Fruit fly (Drosophila melanogaster): Measurements from ENCODE around the gene LysS.
A peak's percentile ranks its signal among the peaks of the same experiment; 100 is the strongest.

LysS gene

DNA sequence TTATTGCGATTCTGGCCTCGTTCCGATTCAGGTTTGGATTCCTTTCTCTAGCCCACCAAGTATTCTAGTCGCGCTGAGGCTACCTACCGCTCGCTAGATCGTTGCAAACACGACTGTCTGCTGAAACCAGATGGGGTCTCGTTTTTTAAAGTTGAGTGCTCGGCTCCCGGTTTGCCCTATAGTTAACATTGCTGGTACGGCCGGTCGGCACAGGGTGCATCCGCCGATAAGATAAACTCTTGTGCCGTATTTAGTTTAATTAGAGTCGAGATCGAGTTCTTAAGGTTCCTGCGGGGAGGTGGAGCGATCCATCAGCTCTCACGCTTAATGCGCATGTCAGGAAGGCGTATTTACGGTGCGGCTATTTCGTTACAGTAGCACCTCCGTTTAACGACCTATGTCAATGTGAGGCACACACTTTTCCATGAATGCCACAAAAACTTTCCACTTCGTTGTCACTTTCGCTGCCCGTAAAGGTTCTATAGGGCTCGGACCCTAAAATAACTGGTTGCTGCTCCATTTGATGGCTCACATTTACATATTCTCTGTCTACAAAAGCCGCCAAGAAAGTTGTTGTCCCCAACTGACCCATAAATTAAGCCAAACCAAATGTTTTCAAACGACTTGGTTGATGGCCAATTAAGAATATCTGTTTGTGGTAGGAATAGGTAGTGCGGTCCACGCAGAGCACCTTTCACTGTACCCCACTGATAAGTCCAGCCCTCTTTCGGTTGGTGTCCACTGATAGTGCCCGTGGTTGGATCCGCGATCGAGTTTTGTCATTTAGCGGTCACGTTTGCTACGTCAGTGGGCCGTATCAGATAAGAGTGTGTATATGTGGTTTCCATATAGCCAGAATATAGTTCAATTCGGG is 22.6 kb upstream of the LysS start, which contains the start of gene CG9119 (continued):
- TF ChIP-seq cyc (GFP tag; optimal IDR thresholded peaks at IDR 0.05) (peak; percentile 5), CG10631 (GFP tag; optimal IDR thresholded peaks at IDR 0.05) (peak; percentile 27), eg (GFP tag; IDR thresholded peaks at IDR 0.05) (no peak), CG8119 (GFP tag; IDR thresholded peaks at IDR 0.05) (peak; percentile 31; the same call in 1 of the 3 replicates), vri (GFP tag; optimal IDR thresholded peaks at IDR 0.05) (no peak), Ets21C (GFP tag; optimal IDR thresholded peaks at IDR 0.05) (no peak), Met (GFP tag; optimal IDR thresholded peaks at IDR 0.05) (peak; percentile 18), CG8319 (GFP tag; optimal IDR thresholded peaks at IDR 0.05) (peak; percentile 31), CG8632 (GFP tag; optimal IDR thresholded peaks at IDR 0.05) (no peak), esn (GFP tag; optimal IDR thresholded peaks at IDR 0.05) (peak; percentile 30), salr (GFP tag; optimal IDR thresholded peaks at IDR 0.05) (no peak), OdsH (GFP tag; optimal IDR thresholded peaks at IDR 0.05) (peak; percentile 27), CG6808 (GFP tag; optimal IDR thresholded peaks at IDR 0.05) (no peak), Ets96B (tag; optimal IDR thresholded peaks at IDR 0.05) (peak; percentile 3), achi (GFP tag; optimal IDR thresholded peaks at IDR 0.05) (peak; percentile 18), Smox (GFP tag; optimal IDR thresholded peaks at IDR 0.05) (no peak), pdm3 (GFP tag; optimal IDR thresholded peaks at IDR 0.05) (peak; percentile 35), ss (GFP tag; optimal IDR thresholded peaks at IDR 0.05) (peak; percentile 23 to 51), CG6163 (GFP tag; IDR thresholded peaks at IDR 0.05) (no peak), CG15336 (GFP tag; IDR thresholded peaks at IDR 0.05) (no peak)

dm6 chr3L:1206682-1207421 is 20.7 kb upstream of the LysS start, which contains the start of gene LysB:
Gene LysB (plus strand): TSS chr3L:1207371.
- TF ChIP-seq topi (GFP tag; optimal IDR thresholded peaks at IDR 0.05) (no peak), fkh (GFP tag; optimal IDR thresholded peaks at IDR 0.05) (peak; percentile 33), Sox14 (GFP tag; optimal IDR thresholded peaks at IDR 0.05) (no peak), vri (GFP tag; optimal IDR thresholded peaks at IDR 0.05) (no peak), CG6276 (GFP tag; optimal IDR thresholded peaks at IDR 0.05) (no peak)

DNA sequence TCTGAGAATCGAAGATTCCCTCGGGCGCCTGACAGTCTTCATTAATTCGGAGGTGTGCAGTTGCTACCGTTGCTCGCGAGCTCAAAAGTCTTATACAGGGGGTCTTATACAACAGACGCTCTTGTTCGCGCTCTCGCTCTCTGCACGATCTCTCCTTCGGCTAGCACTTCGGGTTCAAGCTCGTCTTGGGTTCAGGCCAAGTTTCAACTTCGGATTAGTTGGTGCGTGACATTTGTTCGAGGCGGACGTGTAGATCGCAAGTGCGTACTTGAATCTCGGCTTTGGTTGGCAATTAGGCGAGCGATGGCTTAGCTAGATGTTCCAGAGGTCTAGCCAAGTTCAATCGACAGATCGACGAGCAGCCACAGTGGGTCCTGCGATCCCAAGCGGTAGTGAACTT is 19.3 kb upstream of the LysS start:
- TF ChIP-seq svp (GFP tag) = peak; percentile 57
- TF ChIP-seq acj6 (GFP tag; optimal IDR thresholded peaks at IDR 0.05) = no peak
- TF ChIP-seq CG8119 (GFP tag; IDR thresholded peaks at IDR 0.05) = peak; percentile 28; the same call in 1 of the 3 replicates
- 0 out of 3 replicates have a peak, but pooled peaks have one; percentile 43 for TF ChIP-seq eg (GFP tag; IDR thresholded peaks at IDR 0.05)
- peak; percentile 63 for TF ChIP-seq Eip78C (GFP tag)
- TF ChIP-seq CG9139 (GFP tag; optimal IDR thresholded peaks at IDR 0.05) = no peak
- TF ChIP-seq ss (GFP tag; optimal IDR thresholded peaks at IDR 0.05) = peak in 1 of 2 experiments; percentile 26
- peak; percentile 23 for TF ChIP-seq Lpt (GFP tag; optimal IDR thresholded peaks at IDR 0.05)
- peak; percentile 4 for TF ChIP-seq net (GFP tag; optimal IDR thresholded peaks at IDR 0.05)

dm6 chr3L:1211096-1211495 is 16.5 kb upstream of the LysS start, which contains the start of gene LysD:
Gene LysD (minus strand): TSS chr3L:1211196.
- TF ChIP-seq net (GFP tag; optimal IDR thresholded peaks at IDR 0.05) (no peak), lz (GFP tag; optimal IDR thresholded peaks at IDR 0.05) (no peak), pdm3 (GFP tag; optimal IDR thresholded peaks at IDR 0.05) (no peak), Eip75B (GFP tag; optimal IDR thresholded peaks at IDR 0.05) (no peak), CG3032 (tag; optimal IDR thresholded peaks at IDR 0.05) (no peak), CG8632 (GFP tag; optimal IDR thresholded peaks at IDR 0.05) (no peak), Ets21C (GFP tag; optimal IDR thresholded peaks at IDR 0.05) (no peak)

Measured in whole organism, prepupa.